Fruit fly (Drosophila melanogaster) whole organism, embryonic: ENCODE measurements around the gene Shc.

Experiments used
- Adf1 ChIP-seq: fragments of 200-800 bp; sonication (Bioruptor generic); IDR thresholded peaks from 2 replicates; pipeline ENCODE4 v1.3.6; 2022; ENCODE audit warnings: missing biosample characterization, missing genetic modification characterization
- Aef1 ChIP-seq: fragments of 200-800 bp; sonication (Bioruptor generic); IDR thresholded peaks from 3 replicates; pipeline ENCODE4 v1.3.6; 2022; ENCODE audit warnings: missing biosample characterization, missing genetic modification characterization
- Atf6 ChIP-seq: fragments of 200-800 bp; sonication (Bioruptor generic); IDR thresholded peaks from 2 replicates; pipeline ENCODE4 v1.3.6; 2022; ENCODE audit warnings: missing biosample characterization, missing genetic modification characterization
- BtbVII ChIP-seq: fragments of 200-800 bp; sonication (Bioruptor generic); optimal IDR thresholded peaks from 3 replicates; lab custom pipeline; 2017; ENCODE audit warnings: missing biosample characterization, mild to moderate bottlenecking, missing genetic modification characterization
- CG1024 ChIP-seq: fragments of 200-800 bp; sonication (Bioruptor generic); IDR thresholded peaks from 2 replicates; pipeline ENCODE4 v1.3.6; 2022; ENCODE audit warnings: missing biosample characterization, missing genetic modification characterization
- CG10431 ChIP-seq: fragments of 200-800 bp; sonication (Bioruptor generic); optimal IDR thresholded peaks from 3 replicates; lab custom pipeline; 2018; ENCODE audit warnings: missing biosample characterization, mild to moderate bottlenecking, missing genetic modification characterization
- CG11504 ChIP-seq: fragments of 200-800 bp; sonication (Bioruptor generic); optimal IDR thresholded peaks from 3 replicates; lab custom pipeline; 2019; ENCODE audit warnings: missing biosample characterization, mild to moderate bottlenecking, missing genetic modification characterization, moderate library complexity
- CG12769 ChIP-seq: fragments of 200-800 bp; sonication (Bioruptor generic); optimal IDR thresholded peaks from 2 replicates; lab custom pipeline; 2019; ENCODE audit warnings: missing biosample characterization, mild to moderate bottlenecking, missing genetic modification characterization, moderate library complexity
- CG13287 ChIP-seq: fragments of 200-800 bp; sonication (Bioruptor generic); IDR thresholded peaks from 2 replicates; pipeline ENCODE4 v1.3.6; 2022; ENCODE audit warnings: missing biosample characterization, missing genetic modification characterization; ENCODE audit not compliant: partially characterized antibody
- CG13894 ChIP-seq: fragments of 200-800 bp; sonication (Bioruptor generic); optimal IDR thresholded peaks from 3 replicates; lab custom pipeline; 2018; ENCODE audit warnings: missing biosample characterization, mild to moderate bottlenecking, missing genetic modification characterization, moderate library complexity
- CG3163 ChIP-seq: fragments of 200-800 bp; sonication (Bioruptor generic); optimal IDR thresholded peaks from 3 replicates; lab custom pipeline; 2016; ENCODE audit warnings: missing biosample characterization, missing genetic modification characterization
- CG3407 ChIP-seq: fragments of 200-800 bp; sonication (Bioruptor generic); optimal IDR thresholded peaks from 2 replicates; lab custom pipeline; 2018; ENCODE audit warnings: missing biosample characterization, mild to moderate bottlenecking, missing genetic modification characterization
- CG4282 ChIP-seq: fragments of 200-800 bp; sonication (Bioruptor generic); optimal IDR thresholded peaks from 2 replicates; lab custom pipeline; 2016; ENCODE audit warnings: missing biosample characterization, missing genetic modification characterization
- CG4360 ChIP-seq: fragments of 200-800 bp; sonication (Bioruptor generic); IDR thresholded peaks from 2 replicates; pipeline ENCODE4 v1.3.6; 2022; ENCODE audit warnings: missing biosample characterization, missing genetic modification characterization
- CG5180 ChIP-seq: fragments of 200-800 bp; sonication (Bioruptor generic); optimal IDR thresholded peaks from 3 replicates; lab custom pipeline; 2017; ENCODE audit warnings: missing biosample characterization, missing genetic modification characterization, mild to moderate bottlenecking, moderate library complexity, missing genetic modification reagents
- CG6689 ChIP-seq: fragments of 200-800 bp; sonication (Bioruptor generic); IDR thresholded peaks from 2 replicates; pipeline ENCODE4 v1.3.6; 2022; ENCODE audit warnings: missing biosample characterization, missing genetic modification characterization
- CG9215 ChIP-seq: fragments of 200-800 bp; sonication (Bioruptor generic); IDR thresholded peaks from 2 replicates; pipeline ENCODE4 v1.3.6; 2022; ENCODE audit warnings: missing biosample characterization, missing genetic modification characterization
- D ChIP-seq, 2 experiments: fragments of 200-800 bp in 1 of 2; fragments of >200 bp in 1 of 2; sonication (Bioruptor generic) in 1 of 2; optimal IDR thresholded peaks; 2 replicates in 1 of 2; 3 replicates in 1 of 2; lab custom pipeline; 2017; ENCODE audit warnings: mild to moderate bottlenecking in 1 of 2, missing biosample characterization in 1 of 2, missing genetic modification characterization in 1 of 2, missing genetic modification reagents in 1 of 2
- Doc2 ChIP-seq: fragments of 200-800 bp; sonication (Bioruptor generic); IDR thresholded peaks from 2 replicates; pipeline ENCODE4 v1.3.6; 2022; ENCODE audit warnings: missing biosample characterization, missing genetic modification characterization
- Doc3 ChIP-seq: fragments of 200-800 bp; sonication (Bioruptor generic); IDR thresholded peaks from 3 replicates; pipeline ENCODE4 v1.3.6; 2022; ENCODE audit warnings: missing biosample characterization, missing genetic modification characterization; ENCODE audit not compliant: partially characterized antibody
- Dref ChIP-seq: fragments of 200-800 bp; sonication (Bioruptor generic); IDR thresholded peaks from 2 replicates; pipeline ENCODE4 v1.3.6; 2022; ENCODE audit warnings: missing biosample characterization, missing genetic modification characterization
- H15 ChIP-seq: fragments of 200-800 bp; sonication (Bioruptor generic); IDR thresholded peaks from 3 replicates; pipeline ENCODE4 v1.3.6; 2022; ENCODE audit warnings: missing biosample characterization, missing genetic modification characterization
- H2.0 ChIP-seq: fragments of 200-800 bp; sonication (Bioruptor generic); IDR thresholded peaks from 2 replicates; pipeline ENCODE4 v1.3.6; 2022; ENCODE audit warnings: missing biosample characterization, missing genetic modification characterization
- HLHmδ ChIP-seq: fragments of 200-800 bp; sonication (Bioruptor generic); optimal IDR thresholded peaks from 2 replicates; lab custom pipeline; 2018; ENCODE audit warnings: missing biosample characterization, mild to moderate bottlenecking, missing genetic modification characterization, moderate library complexity
- Hand ChIP-seq: fragments of 200-800 bp; sonication (Bioruptor generic); optimal IDR thresholded peaks from 2 replicates; lab custom pipeline; 2017; ENCODE audit warnings: mild to moderate bottlenecking, missing biosample characterization, missing genetic modification reagents, missing genetic modification characterization
- Hmr ChIP-seq: fragments of 200-800 bp; sonication (Bioruptor generic); optimal IDR thresholded peaks from 3 replicates; lab custom pipeline; 2017; ENCODE audit warnings: mild to moderate bottlenecking, missing biosample characterization, missing genetic modification reagents, missing genetic modification characterization
- Hr51 ChIP-seq, 2 experiments: fragments of 200-800 bp; sonication (Bioruptor generic); optimal IDR thresholded peaks; 2 replicates in 1 of 2; 3 replicates in 1 of 2; lab custom pipeline; 2016 to 2018; ENCODE audit warnings: missing biosample characterization in 2 of 2, missing genetic modification characterization in 2 of 2, mild to moderate bottlenecking in 1 of 2, moderate library complexity in 1 of 2
- Jarid2 ChIP-seq: fragments of 200-800 bp; sonication (Bioruptor generic); optimal IDR thresholded peaks from 3 replicates; lab custom pipeline; 2017; ENCODE audit warnings: mild to moderate bottlenecking, missing biosample characterization, missing genetic modification reagents, missing genetic modification characterization
- Lhr ChIP-seq: fragments of 200-800 bp; sonication (Bioruptor generic); optimal IDR thresholded peaks from 3 replicates; lab custom pipeline; 2017; ENCODE audit warnings: mild to moderate bottlenecking, missing biosample characterization, missing genetic modification reagents, missing genetic modification characterization
- Poxn ChIP-seq: fragments of 200-800 bp; sonication (Bioruptor generic); IDR thresholded peaks from 2 replicates; pipeline ENCODE4 v1.3.6; 2022; ENCODE audit warnings: missing biosample characterization, missing genetic modification characterization
- Scr ChIP-seq: fragments of 200-800 bp; sonication (Bioruptor generic); IDR thresholded peaks from 2 replicates; pipeline ENCODE4 v1.3.6; 2022; ENCODE audit warnings: missing biosample characterization, missing genetic modification characterization; ENCODE audit not compliant: partially characterized antibody
- Ssrp ChIP-seq: fragments of 200-800 bp; sonication (Bioruptor generic); optimal IDR thresholded peaks from 2 replicates; lab custom pipeline; 2018; ENCODE audit warnings: missing biosample characterization, mild to moderate bottlenecking, missing genetic modification characterization, moderate library complexity
- Stat92E ChIP-seq, 3 experiments: fragments of >200 bp in 2 of 3; fragments of 200-800 bp in 1 of 3; sonication (Bioruptor generic) in 1 of 3; optimal IDR thresholded peaks; 2 replicates each; lab custom pipeline; 2017 to 2019; ENCODE audit warnings: missing biosample characterization in 3 of 3, missing genetic modification characterization in 3 of 3, mild to moderate bottlenecking in 1 of 3, moderate library complexity in 1 of 3
- YL-1 ChIP-seq: fragments of 200-800 bp; sonication (Bioruptor generic); optimal IDR thresholded peaks from 3 replicates; lab custom pipeline; 2017; ENCODE audit warnings: missing biosample characterization, mild to moderate bottlenecking, missing genetic modification characterization
- ab ChIP-seq: fragments of 200-800 bp; sonication (Bioruptor generic); optimal IDR thresholded peaks from 2 replicates; lab custom pipeline; 2016; ENCODE audit warnings: missing biosample characterization, missing genetic modification characterization
- aop ChIP-seq: fragments of 200-800 bp; sonication (Bioruptor generic); IDR thresholded peaks from 2 replicates; pipeline ENCODE4 v1.3.6; 2022; ENCODE audit warnings: missing biosample characterization, missing genetic modification characterization
- dmrt99B ChIP-seq: fragments of 200-800 bp; sonication (Bioruptor generic); optimal IDR thresholded peaks from 2 replicates; lab custom pipeline; 2018; ENCODE audit warnings: missing biosample characterization, mild to moderate bottlenecking, missing genetic modification characterization, moderate library complexity
- emc ChIP-seq: fragments of 200-800 bp; sonication (Bioruptor generic); optimal IDR thresholded peaks from 2 replicates; lab custom pipeline; 2016; ENCODE audit warnings: missing biosample characterization, missing genetic modification characterization
- esg ChIP-seq: fragments of 200-800 bp; sonication (Bioruptor generic); conservative IDR thresholded peaks from 2 replicates; pipeline ENCODE4 v1.3.6; 2022; ENCODE audit warnings: missing biosample characterization, missing genetic modification characterization
- eve ChIP-seq, 2 experiments: fragments of >200 bp; optimal IDR thresholded peaks; 2 replicates each; lab custom pipeline; 2017; ENCODE audit warnings: missing biosample characterization in 2 of 2, missing genetic modification characterization in 2 of 2
- fd96Cb ChIP-seq: fragments of 200-800 bp; sonication (Bioruptor generic); optimal IDR thresholded peaks from 2 replicates; lab custom pipeline; 2018; ENCODE audit warnings: missing biosample characterization, mild to moderate bottlenecking, missing genetic modification characterization, moderate library complexity
- gce ChIP-seq: fragments of 200-800 bp; sonication (Bioruptor generic); IDR thresholded peaks from 3 replicates; pipeline ENCODE4 v1.3.6; 2022; ENCODE audit warnings: missing biosample characterization, missing genetic modification characterization
- grau ChIP-seq: fragments of 200-800 bp; optimal IDR thresholded peaks from 3 replicates; lab custom pipeline; 2019; ENCODE audit warnings: missing biosample characterization, mild to moderate bottlenecking, missing genetic modification characterization, moderate library complexity
- nerfin-2 ChIP-seq: fragments of 200-800 bp; sonication (Bioruptor generic); IDR thresholded peaks from 2 replicates; pipeline ENCODE4 v1.3.6; 2022; ENCODE audit warnings: missing biosample characterization, missing genetic modification characterization; ENCODE audit not compliant: partially characterized antibody
- prd ChIP-seq, 3 experiments: fragments of >200 bp in 2 of 3; fragments of 200-800 bp in 1 of 3; sonication (Bioruptor generic) in 1 of 3; optimal IDR thresholded peaks in 2 of 3; IDR thresholded peaks in 1 of 3; 2 replicates in 2 of 3; 3 replicates in 1 of 3; pipeline versions ENCODE4 v1.3.6 to Lab custom; 2017 to 2022; ENCODE audit warnings: missing biosample characterization in 1 of 3, missing genetic modification characterization in 1 of 3
- repo ChIP-seq: fragments of 200-800 bp; sonication (Bioruptor generic); optimal IDR thresholded peaks from 2 replicates; lab custom pipeline; 2016; ENCODE audit warnings: missing biosample characterization, missing genetic modification characterization
- tx ChIP-seq: fragments of 200-800 bp; sonication (Bioruptor generic); optimal IDR thresholded peaks from 2 replicates; lab custom pipeline; 2016; ENCODE audit warnings: missing biosample characterization, missing genetic modification characterization
- vnd ChIP-seq: fragments of 200-800 bp; sonication (Bioruptor generic); IDR thresholded peaks from 3 replicates; pipeline ENCODE4 v1.3.6; 2022; ENCODE audit warnings: missing biosample characterization, missing genetic modification characterization; ENCODE audit not compliant: partially characterized antibody
- wek ChIP-seq: fragments of 200-800 bp; sonication (Bioruptor generic); optimal IDR thresholded peaks from 3 replicates; lab custom pipeline; 2018; ENCODE audit warnings: missing biosample characterization, mild to moderate bottlenecking, missing genetic modification characterization, moderate library complexity

Shc gene

DNA sequence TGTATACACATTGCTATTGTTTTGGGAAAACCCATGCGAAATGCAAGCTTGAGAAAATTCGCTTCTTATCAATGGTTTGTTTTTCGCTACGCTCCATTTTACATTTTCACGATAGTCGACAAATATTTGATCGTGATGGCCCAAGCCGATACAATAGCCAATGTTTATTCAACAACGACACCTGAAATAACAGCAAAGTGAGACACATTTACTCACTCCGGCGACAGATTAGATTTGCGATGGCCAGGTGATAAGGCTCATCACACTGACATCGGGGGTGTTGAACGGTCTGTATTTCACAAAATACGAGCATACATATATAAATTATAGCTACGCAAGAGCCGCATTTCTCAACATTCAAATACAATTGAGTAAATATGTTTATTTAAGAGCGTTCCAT is 29.7 kb upstream of the Shc start (continued):
- peak; percentile 71 for TF ChIP-seq HLHmδ (GFP tag; lab: Kevin White, UChicago)
- TF ChIP-seq CG1024 (GFP tag; lab: Robert Waterston, UW) = peak; percentile 41; the same call in 1 of the 2 replicates
- no peak for TF ChIP-seq H2.0 (GFP tag; lab: Robert Waterston, UW)
- TF ChIP-seq emc (GFP tag; lab: Kevin White, UChicago) = peak; percentile 10
- TF ChIP-seq eve (GFP tag; optimal IDR thresholded peaks at IDR 0.05; lab: Kevin White, UChicago) = peak in 1 of 2 experiments; percentile 13
- peak; percentile 55 for TF ChIP-seq dmrt99B (tag; lab: Kevin White, UChicago)
- TF ChIP-seq CG4360 (GFP tag; lab: Robert Waterston, UW) = no peak
- TF ChIP-seq Atf6 (GFP tag; lab: Robert Waterston, UW) = peak; percentile 77
- peak; percentile 78 for TF ChIP-seq CG12769 (tag; lab: Kevin White, UChicago)
- TF ChIP-seq CG9215 = no peak
- TF ChIP-seq wek (GFP tag; lab: Kevin White, UChicago) = peak; percentile 79
- no peak for TF ChIP-seq esg (GFP tag; lab: Robert Waterston, UW)
- peak; percentile 44 for TF ChIP-seq CG3407
- TF ChIP-seq CG5180 (GFP tag; lab: Kevin White, UChicago) = peak; percentile 69
- no peak for TF ChIP-seq CG4282 (GFP tag; lab: Kevin White, UChicago)
- TF ChIP-seq CG11504 (tag; lab: Kevin White, UChicago) = peak; percentile 43
- peak; percentile 3 for TF ChIP-seq Hand (GFP tag; lab: Kevin White, UChicago)
- no peak for TF ChIP-seq vnd (GFP tag; lab: Robert Waterston, UW)
- peak; percentile 21 for TF ChIP-seq grau (tag; lab: Kevin White, UChicago)
- TF ChIP-seq Dref (GFP tag; lab: Robert Waterston, UW) = no peak
- TF ChIP-seq D (optimal IDR thresholded peaks at IDR 0.05; lab: Kevin White, UChicago) = no peak
- TF ChIP-seq D (GFP tag; optimal IDR thresholded peaks at IDR 0.05; lab: Kevin White, UChicago) = peak; percentile 48
- TF ChIP-seq nerfin-2 (GFP tag; lab: Robert Waterston, UW) = no peak
- no peak for TF ChIP-seq aop (GFP tag; lab: Robert Waterston, UW)
- TF ChIP-seq CG13894 (tag; lab: Kevin White, UChicago) = peak; percentile 80
- TF ChIP-seq CG6689 (GFP tag; lab: Robert Waterston, UW) = no peak
- TF ChIP-seq fd96Cb = no peak
- TF ChIP-seq tx = no peak
- TF ChIP-seq Jarid2 (GFP tag; lab: Kevin White, UChicago) = peak; percentile 50
- TF ChIP-seq Adf1 = no peak; the same call in 1 of the 2 replicates
- no peak for TF ChIP-seq Poxn (GFP tag; lab: Robert Waterston, UW)
- TF ChIP-seq Scr (GFP tag; lab: Robert Waterston, UW) = no peak
- no peak for TF ChIP-seq Lhr (GFP tag; lab: Kevin White, UChicago)
- no peak for TF ChIP-seq CG10431 (GFP tag; lab: Kevin White, UChicago)
- TF ChIP-seq CG3163 (GFP tag; lab: Kevin White, UChicago) = no peak
- peak; percentile 41 for TF ChIP-seq repo (GFP tag; lab: Kevin White, UChicago)
- no peak for TF ChIP-seq H15 (GFP tag; lab: Robert Waterston, UW)
- peak in 1 of 2 experiments; percentile 30 for TF ChIP-seq Hr51 (GFP tag; optimal IDR thresholded peaks at IDR 0.05; lab: Kevin White, UChicago)
- no peak for TF ChIP-seq gce (GFP tag; lab: Robert Waterston, UW)
- TF ChIP-seq Aef1 (GFP tag; lab: Robert Waterston, UW) = no peak
- TF ChIP-seq Ssrp = no peak
- TF ChIP-seq prd (optimal IDR thresholded peaks at IDR 0.05; lab: Kevin White, UChicago) = no peak
- no peak for TF ChIP-seq prd (GFP tag; IDR thresholded peaks at IDR 0.05; lab: Robert Waterston, UW)
- TF ChIP-seq Doc3 (GFP tag; lab: Robert Waterston, UW) = no peak
- TF ChIP-seq ab (GFP tag; lab: Kevin White, UChicago) = no peak
- TF ChIP-seq YL-1 = peak; percentile 30
- TF ChIP-seq Doc2 (GFP tag; lab: Robert Waterston, UW) = no peak
- TF ChIP-seq Hmr (GFP tag; lab: Kevin White, UChicago) = peak; percentile 87
- no peak for TF ChIP-seq CG13287
- TF ChIP-seq Stat92E (GFP tag; optimal IDR thresholded peaks at IDR 0.05; lab: Kevin White, UChicago) = no peak
- TF ChIP-seq BtbVII = peak; percentile 91
